Fruit fly (Drosophila melanogaster) Kc167 (cell line): ENCODE results near the gene CROT.

ENCODE experiments used
- Myc ChIP-seq: fragments of >200 bp; optimal IDR thresholded peaks from 2 replicates; lab custom pipeline; 2017; ENCODE audit warnings: missing external identifiers
- Sin3A ChIP-seq: fragments of >200 bp; optimal IDR thresholded peaks from 2 replicates; lab custom pipeline; 2018; ENCODE audit warnings: missing external identifiers
- h ChIP-seq: fragments of >200 bp; optimal IDR thresholded peaks from 3 replicates; lab custom pipeline; 2018; ENCODE audit warnings: missing external identifiers
- insv ChIP-seq: fragments of >200 bp; optimal IDR thresholded peaks from 3 replicates; lab custom pipeline; 2018; ENCODE audit warnings: missing external identifiers
- psq ChIP-seq: fragments of >200 bp; optimal IDR thresholded peaks from 2 replicates; lab custom pipeline; 2017; ENCODE audit warnings: missing external identifiers
- ttk ChIP-seq: sonication (Bioruptor generic); optimal IDR thresholded peaks from 2 replicates; lab custom pipeline; 2017; ENCODE audit warnings: missing external identifiers

The CROT gene

DNA sequence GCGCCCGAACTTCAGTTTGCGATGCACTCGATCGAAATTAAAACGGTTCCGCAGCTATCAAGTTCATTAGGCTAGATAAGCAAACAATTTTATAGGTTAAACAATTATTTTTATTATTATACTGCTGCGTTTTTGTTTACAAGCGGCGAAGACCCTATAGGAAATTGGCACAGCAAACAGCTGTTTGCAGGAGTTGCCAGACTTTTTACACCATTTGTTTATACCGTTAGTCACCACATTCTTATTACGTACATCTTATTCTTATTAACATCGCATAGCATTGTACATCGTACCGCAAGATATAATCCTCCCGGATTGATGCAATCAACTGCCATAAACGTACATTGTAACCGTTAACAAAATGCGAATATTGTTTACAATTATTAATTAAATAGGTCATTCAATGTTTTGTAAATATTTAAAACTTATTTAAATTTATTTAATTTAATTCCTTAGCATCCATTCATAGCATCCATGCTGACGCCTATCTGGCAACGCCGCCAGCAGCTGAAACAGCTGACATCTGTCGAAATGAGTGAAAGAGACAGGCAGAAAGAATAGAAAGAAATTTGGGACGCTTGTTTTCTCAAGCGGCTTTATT is at the start of gene CROT, which contains the start of gene CG12877:
TSS of gene CROT (minus strand) at position 171 of the 601 bp plus-strand sequence.
TSS of gene CG12877 (plus strand) at position 520 of the 601 bp plus-strand sequence.
- TF ChIP-seq insv (lab: Kevin White, UChicago) (no peak), h (lab: Kevin White, UChicago) (no peak), Sin3A (no peak), psq (lab: Kevin White, UChicago) (no peak), Myc (lab: Kevin White, UChicago) (no peak), ttk (lab: Kevin White, UChicago) (no peak)

DNA sequence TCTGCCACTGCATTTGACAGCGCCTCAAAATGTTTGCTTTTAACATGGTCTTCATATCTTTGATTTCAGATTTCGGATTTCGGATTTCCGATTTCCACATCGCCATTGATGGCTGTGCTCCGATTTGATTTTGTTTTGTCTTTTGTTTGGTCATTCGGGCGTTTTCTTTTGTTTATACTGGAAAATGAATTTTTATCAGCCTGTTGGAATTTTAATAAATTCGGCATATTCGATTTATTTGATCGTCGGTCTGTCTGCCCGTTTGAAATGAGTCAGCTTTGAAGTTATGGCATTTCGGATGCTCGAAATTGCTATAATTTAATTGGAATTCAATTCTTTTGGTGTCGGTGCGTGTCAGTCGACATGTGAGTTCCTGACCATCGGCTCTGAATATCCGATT is 34.1 kb upstream of the CROT start:
- TF ChIP-seq Myc (lab: Kevin White, UChicago) (no peak), ttk (lab: Kevin White, UChicago) (no peak), Sin3A (no peak), psq (lab: Kevin White, UChicago) (no peak), h (lab: Kevin White, UChicago) (no peak), insv (lab: Kevin White, UChicago) (no peak)

DNA sequence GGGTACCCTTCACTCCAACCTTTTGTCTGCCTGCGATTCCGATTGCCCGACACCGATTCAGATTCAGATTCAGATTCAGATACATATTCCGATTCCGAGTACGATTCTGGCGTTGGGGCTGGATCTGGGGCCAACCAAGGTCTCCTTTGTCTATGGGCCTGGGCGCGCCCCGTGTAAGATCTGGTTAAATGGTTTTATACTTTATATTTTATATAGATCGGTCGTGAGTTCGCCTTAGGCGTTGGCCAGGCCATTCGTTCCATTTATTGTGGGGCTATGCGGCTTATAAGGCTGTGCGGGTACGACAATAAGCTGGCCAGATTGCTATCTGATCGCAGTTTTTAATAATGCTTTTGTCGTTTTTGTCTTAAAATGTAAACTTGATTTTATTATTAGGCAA is 33.4 kb upstream of the CROT start:
- TF ChIP-seq Sin3A, result no peak
- TF ChIP-seq ttk (lab: Kevin White, UChicago), result no peak
- no peak for TF ChIP-seq psq (lab: Kevin White, UChicago)
- TF ChIP-seq insv (lab: Kevin White, UChicago), result no peak
- no peak for TF ChIP-seq h (lab: Kevin White, UChicago)
- no peak for TF ChIP-seq Myc (lab: Kevin White, UChicago)

DNA sequence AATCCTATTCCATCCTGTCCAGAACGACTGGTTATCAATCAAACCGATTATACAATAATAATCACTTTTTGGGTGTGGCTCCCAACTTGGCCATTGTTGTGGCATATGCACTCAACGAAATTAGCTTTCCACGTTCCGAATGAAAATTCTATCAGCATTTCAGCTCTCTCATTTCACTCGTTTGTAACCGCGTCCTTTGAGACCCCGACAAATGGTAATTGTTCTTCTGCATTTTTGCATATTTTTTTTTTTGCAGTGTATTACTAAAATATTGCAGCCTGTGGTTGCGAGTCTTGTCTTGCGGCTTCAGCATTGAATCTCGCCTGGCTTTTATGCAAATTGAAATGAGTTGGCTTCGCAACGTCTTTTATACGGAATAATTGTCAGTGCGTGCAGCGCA is 31.7 kb upstream of the CROT start:
- TF ChIP-seq insv (lab: Kevin White, UChicago) (no peak), Myc (lab: Kevin White, UChicago) (no peak), ttk (lab: Kevin White, UChicago) (no peak), psq (lab: Kevin White, UChicago) (no peak), h (lab: Kevin White, UChicago) (no peak), Sin3A (no peak)

- no peak for TF ChIP-seq ttk (lab: Kevin White, UChicago)
Measured at dm6 chr3R:27737038-27737437, 30.5 kb upstream of the CROT start.

dm6 chr3R:27736367-27737005 is 29.9 kb upstream of the CROT start, which contains the start of gene Ets98B:
Ets98B (plus strand) TSS chr3R:27736538.
- no peak for TF ChIP-seq h (lab: Kevin White, UChicago)
- no peak for TF ChIP-seq Myc (lab: Kevin White, UChicago)
- TF ChIP-seq psq (lab: Kevin White, UChicago), result no peak
- no peak for TF ChIP-seq ttk (lab: Kevin White, UChicago)
- TF ChIP-seq insv (lab: Kevin White, UChicago), result no peak
- no peak for TF ChIP-seq Sin3A

DNA sequence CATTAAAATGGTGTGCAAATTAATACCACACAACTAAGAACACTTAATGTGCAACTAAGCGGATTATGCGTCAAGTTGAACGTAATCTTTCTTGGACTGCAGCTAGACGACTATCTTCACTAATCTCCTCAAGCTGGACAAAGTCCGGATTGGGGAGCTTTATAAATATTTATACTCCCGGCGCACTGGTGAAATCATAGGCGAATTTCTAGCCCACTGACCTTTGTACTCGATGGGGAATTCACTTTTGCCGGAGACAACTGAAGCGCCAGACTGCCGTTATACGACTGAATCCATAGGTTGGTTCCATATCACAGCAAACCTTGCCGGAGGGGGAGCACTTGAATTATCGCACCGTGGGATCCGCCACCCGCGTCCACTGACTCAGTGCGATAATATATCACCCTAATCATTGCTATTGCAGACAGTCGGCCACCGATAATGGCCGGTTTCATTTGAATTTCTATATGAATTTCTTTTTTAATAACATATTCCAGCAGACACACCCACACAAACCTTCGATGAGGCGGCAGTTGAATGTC is 441 bp downstream of the CROT start:
- no peak for TF ChIP-seq insv (lab: Kevin White, UChicago)
- TF ChIP-seq Sin3A, result no peak
- no peak for TF ChIP-seq Myc (lab: Kevin White, UChicago)
- TF ChIP-seq h (lab: Kevin White, UChicago), result no peak
- TF ChIP-seq ttk (lab: Kevin White, UChicago), result no peak
- no peak for TF ChIP-seq psq (lab: Kevin White, UChicago)

- TF ChIP-seq Sin3A (no peak), h (lab: Kevin White, UChicago) (no peak), Myc (lab: Kevin White, UChicago) (no peak), ttk (lab: Kevin White, UChicago) (no peak), insv (lab: Kevin White, UChicago) (no peak), psq (lab: Kevin White, UChicago) (no peak)
Measured at dm6 chr3R:27700229-27700573, 6.3 kb downstream of the CROT start, which contains the start of gene btz. btz (plus strand) TSS chr3R:27700361.

DNA sequence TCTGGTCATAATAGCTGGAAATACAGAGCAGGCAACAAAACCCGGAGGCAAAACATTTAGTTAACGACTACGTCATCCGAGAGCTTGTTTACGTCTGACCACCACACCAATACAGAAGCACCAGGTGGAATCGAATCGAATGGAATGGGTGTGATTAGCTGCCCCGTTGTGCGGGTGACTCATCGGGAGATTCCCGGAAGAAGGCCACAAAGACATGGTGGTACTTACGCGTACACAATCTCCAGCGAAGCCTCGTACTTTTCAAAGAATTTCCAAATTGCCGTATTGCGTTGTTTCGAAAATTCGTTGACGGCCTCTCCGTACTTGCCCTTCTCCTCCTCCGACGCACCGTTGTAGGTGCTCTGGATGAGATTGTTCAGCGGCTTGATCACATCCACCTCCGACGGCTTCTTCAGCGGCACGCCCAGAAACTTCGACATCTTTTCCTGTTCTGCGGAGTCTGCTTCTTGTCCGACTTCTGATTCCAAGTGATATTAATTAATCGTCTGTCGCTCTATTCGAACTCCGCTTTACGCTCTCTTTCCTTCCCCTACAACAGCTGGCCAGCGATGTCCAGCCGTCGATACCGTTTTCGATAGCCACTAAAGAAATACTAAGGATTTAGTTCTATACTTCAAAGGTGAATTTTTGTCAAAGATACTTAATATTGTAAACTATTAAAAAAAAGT is 6.9 kb downstream of the CROT start, which contains the start of gene ALiX:
TSS of gene ALiX (minus strand) at position 571 of the 689 bp plus-strand sequence.
- TF ChIP-seq psq (lab: Kevin White, UChicago) (no peak), Myc (lab: Kevin White, UChicago) (no peak), h (lab: Kevin White, UChicago) (no peak), Sin3A (no peak), insv (lab: Kevin White, UChicago) (no peak), ttk (lab: Kevin White, UChicago) (no peak)

DNA sequence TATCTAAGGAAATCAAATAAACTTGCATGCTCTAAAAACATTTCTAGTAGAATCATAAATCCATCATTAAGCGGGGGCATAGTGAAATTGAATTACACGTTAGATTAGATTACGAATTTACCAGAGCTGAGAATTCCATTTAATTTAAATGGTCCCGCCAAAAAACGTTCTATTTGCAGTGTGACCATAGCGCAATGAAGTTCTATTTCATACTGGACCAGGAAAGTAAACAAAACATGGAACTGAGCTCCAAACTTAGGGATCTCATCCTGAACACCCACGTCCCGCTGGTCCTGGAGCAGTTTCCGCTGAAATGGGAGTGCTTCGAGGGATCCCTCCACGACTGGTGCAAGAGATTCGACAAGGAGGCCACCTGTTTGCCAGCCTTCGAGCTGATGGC is 11.5 kb downstream of the CROT start, which contains the start of gene HSPBAP1:
TSS of gene HSPBAP1 (plus strand) at position 217 of the 400 bp plus-strand sequence.
- TF ChIP-seq Myc (lab: Kevin White, UChicago) (no peak), ttk (lab: Kevin White, UChicago) (no peak), psq (lab: Kevin White, UChicago) (no peak), Sin3A (no peak), h (lab: Kevin White, UChicago) (no peak), insv (lab: Kevin White, UChicago) (no peak)

dm6 chr3R:27694583-27694982 is 12.0 kb downstream of the CROT start, which contains the start of gene Acp98AB:
Acp98AB (plus strand) TSS chr3R:27694883.
- no peak for TF ChIP-seq h (lab: Kevin White, UChicago)
- no peak for TF ChIP-seq ttk (lab: Kevin White, UChicago)
- TF ChIP-seq Myc (lab: Kevin White, UChicago), result no peak
- TF ChIP-seq psq (lab: Kevin White, UChicago), result no peak
- TF ChIP-seq insv (lab: Kevin White, UChicago), result no peak
- TF ChIP-seq Sin3A, result no peak
